Worm (Caenorhabditis elegans): Measurements from ENCODE around the gene sdz-38.

sdz-38 gene

ce11 chrII:9994679-9995078 is 13.0 kb upstream of the sdz-38 start:
- TF ChIP-seq lin-13 (GFP tag; optimal IDR thresholded peaks at IDR 0.05) (no peak), ceh-82 (tag; optimal IDR thresholded peaks at IDR 0.05) (no peak), mdl-1 (tag; optimal IDR thresholded peaks at IDR 0.05) (no peak), sma-9 (GFP tag; optimal IDR thresholded peaks at IDR 0.05) (no peak), sma-9 (tag; optimal IDR thresholded peaks at IDR 0.05) (no peak), elt-3 (tag; optimal IDR thresholded peaks at IDR 0.05) (no peak), mab-5 (tag; optimal IDR thresholded peaks at IDR 0.05) (no peak), zag-1 (tag; optimal IDR thresholded peaks at IDR 0.05) (no peak), crh-2 (tag; optimal IDR thresholded peaks at IDR 0.05) (no peak), nhr-11 (tag; optimal IDR thresholded peaks at IDR 0.05) (no peak), blmp-1 (tag; optimal IDR thresholded peaks at IDR 0.05; ENCODE audit: insufficient read depth) (no peak), sma-3 (GFP tag; optimal IDR thresholded peaks at IDR 0.05) (no peak), ZK546.5 (tag; optimal IDR thresholded peaks at IDR 0.05) (no peak)

DNA sequence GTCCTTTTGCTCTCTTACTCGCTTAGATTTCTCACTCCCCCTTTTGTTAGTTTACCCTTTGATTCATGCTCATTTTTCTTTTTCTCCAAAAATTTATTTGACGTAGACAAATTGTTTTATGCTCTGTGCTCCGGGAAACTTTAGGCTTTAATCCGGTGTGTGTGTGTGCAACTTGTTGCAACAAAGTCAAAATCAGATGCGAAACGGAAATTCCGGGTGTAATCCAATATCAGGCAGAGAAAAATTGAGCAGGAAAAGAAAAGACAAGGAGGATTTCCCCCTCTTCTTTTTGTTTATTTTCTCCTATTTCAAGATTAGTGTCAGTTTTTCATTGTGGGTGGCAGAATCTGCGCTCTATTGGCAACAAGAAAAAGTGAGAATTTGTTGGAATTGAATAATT is 10.8 kb upstream of the sdz-38 start:
- TF ChIP-seq F13H6.1 (tag; optimal IDR thresholded peaks at IDR 0.05) (peak; percentile 38), sma-9 (GFP tag; optimal IDR thresholded peaks at IDR 0.05) (peak; percentile 22), sma-9 (tag; optimal IDR thresholded peaks at IDR 0.05) (no peak), C34F6.9 (tag; optimal IDR thresholded peaks at IDR 0.05) (no peak)

DNA sequence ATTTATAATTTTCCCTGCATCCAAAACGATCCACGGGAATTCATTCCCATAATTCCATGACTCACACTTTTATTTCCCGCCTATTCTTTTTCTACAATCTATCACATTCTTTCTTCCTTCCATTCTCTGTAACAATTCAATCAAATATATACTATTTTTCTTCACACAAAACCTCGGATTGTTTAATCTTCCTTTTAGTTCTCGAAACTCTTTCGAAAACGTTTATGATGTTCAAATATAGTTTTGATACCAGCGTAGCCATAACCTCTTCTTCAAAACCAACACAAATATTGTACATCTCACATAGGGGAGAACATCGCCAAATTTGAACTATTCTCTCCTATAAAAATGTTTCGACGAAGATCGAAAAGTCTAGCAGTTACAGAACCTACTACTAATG is 9.2 kb upstream of the sdz-38 start, which contains the start of gene lec-3:
Gene lec-3 (plus strand): TSS at position 301 of the 400 bp plus-strand sequence.
- no peak for TF ChIP-seq gmeb-1 (tag; optimal IDR thresholded peaks at IDR 0.05)
- no peak for TF ChIP-seq lin-39 (tag; optimal IDR thresholded peaks at IDR 0.05)
- no peak for TF ChIP-seq unc-55 (GFP tag; optimal IDR thresholded peaks at IDR 0.05)
- TF ChIP-seq unc-62 (GFP tag; optimal IDR thresholded peaks at IDR 0.05) = no peak
- no peak for TF ChIP-seq lsy-2 (tag; optimal IDR thresholded peaks at IDR 0.05)
- no peak for TF ChIP-seq nhr-25 (tag; optimal IDR thresholded peaks at IDR 0.05)
- TF ChIP-seq mbf-1 (tag; optimal IDR thresholded peaks at IDR 0.05) = no peak
- no peak for TF ChIP-seq snpc-4 (tag; optimal IDR thresholded peaks at IDR 0.05)
- no peak for TF ChIP-seq nhr-10 (tag; optimal IDR thresholded peaks at IDR 0.05)
- no peak for TF ChIP-seq peb-1 (tag; optimal IDR thresholded peaks at IDR 0.05)
- TF ChIP-seq dmd-4 (tag; optimal IDR thresholded peaks at IDR 0.05) = no peak
- no peak for TF ChIP-seq ceh-82 (tag; optimal IDR thresholded peaks at IDR 0.05)
- no peak for TF ChIP-seq C34F6.9 (tag; optimal IDR thresholded peaks at IDR 0.05)

ce11 chrII:9989533-9989932 is 7.9 kb upstream of the sdz-38 start:
- peak; percentile 25 for TF ChIP-seq F13H6.1 (tag; optimal IDR thresholded peaks at IDR 0.05)
- TF ChIP-seq C34F6.9 (tag; optimal IDR thresholded peaks at IDR 0.05) = peak; percentile 37
- TF ChIP-seq lin-13 (GFP tag; optimal IDR thresholded peaks at IDR 0.05) = no peak

- TF ChIP-seq alr-1 (tag; optimal IDR thresholded peaks at IDR 0.05) = no peak
- TF ChIP-seq ceh-16 (tag; optimal IDR thresholded peaks at IDR 0.05) = no peak
- no peak for TF ChIP-seq mdl-1 (tag; optimal IDR thresholded peaks at IDR 0.05)
- no peak for TF ChIP-seq mbf-1 (tag; optimal IDR thresholded peaks at IDR 0.05)
- no peak for TF ChIP-seq lin-11 (tag; optimal IDR thresholded peaks at IDR 0.05)
- TF ChIP-seq snpc-4 (tag; optimal IDR thresholded peaks at IDR 0.05) = no peak
- no peak for TF ChIP-seq lsy-2 (tag; optimal IDR thresholded peaks at IDR 0.05)
- no peak for TF ChIP-seq unc-39 (tag; optimal IDR thresholded peaks at IDR 0.05)
- no peak for TF ChIP-seq ZK546.5 (tag; optimal IDR thresholded peaks at IDR 0.05)
- no peak for TF ChIP-seq nhr-11 (tag; optimal IDR thresholded peaks at IDR 0.05)
- TF ChIP-seq C34F6.9 (tag; optimal IDR thresholded peaks at IDR 0.05) = no peak
- TF ChIP-seq dmd-4 (tag; optimal IDR thresholded peaks at IDR 0.05) = no peak
- TF ChIP-seq sma-9 (GFP tag; optimal IDR thresholded peaks at IDR 0.05) = no peak
- TF ChIP-seq sma-9 (tag; optimal IDR thresholded peaks at IDR 0.05) = no peak
- TF ChIP-seq sma-3 (GFP tag; optimal IDR thresholded peaks at IDR 0.05) = no peak
- TF ChIP-seq elt-3 (tag; optimal IDR thresholded peaks at IDR 0.05) = no peak
- TF ChIP-seq nhr-237 (tag; optimal IDR thresholded peaks at IDR 0.05) = no peak
- no peak for TF ChIP-seq ztf-11 (tag; optimal IDR thresholded peaks at IDR 0.05)
Measured at ce11 chrII:9988620-9989019, 7.0 kb upstream of the sdz-38 start.

All from whole organism, L2 larva.